Fruit fly (Drosophila melanogaster): ENCODE measurements around the gene CG46025.
A peak's percentile ranks its signal among the peaks of the same experiment; 100 is the strongest.

The CG46025 gene

dm6 chr2L:7813357-7813756 is 59.4 kb downstream of the CG46025 start (continued):
- TF ChIP-seq NC2α (GFP tag; optimal IDR thresholded peaks at IDR 0.05) (peak; percentile 42), ken (GFP tag; IDR thresholded peaks at IDR 0.05) (no peak), ssp (GFP tag; IDR thresholded peaks at IDR 0.05) (no peak), dmrt99B (tag; optimal IDR thresholded peaks at IDR 0.05) (peak; percentile 43), Pdp1 (GFP tag; optimal IDR thresholded peaks at IDR 0.05) (peak in 1 of 2 experiments; percentile 21), CG7963 (GFP tag; IDR thresholded peaks at IDR 0.05; ENCODE audit: partially characterized antibody) (no peak), wdn (GFP tag; IDR thresholded peaks at IDR 0.05) (peak; percentile 37; the same call in 1 of the 2 replicates), cas (GFP tag; IDR thresholded peaks at IDR 0.05) (no peak), ewg (GFP tag; optimal IDR thresholded peaks at IDR 0.05) (no peak), peb (GFP tag; IDR thresholded peaks at IDR 0.05) (no peak), CG12071 (GFP tag; optimal IDR thresholded peaks at IDR 0.05) (peak; percentile 75), CG9797 (GFP tag; optimal IDR thresholded peaks at IDR 0.05) (no peak), CrebB (tag; optimal IDR thresholded peaks at IDR 0.05) (peak; percentile 50), hkb (optimal IDR thresholded peaks at IDR 0.05) (no peak), hkb (GFP tag; IDR thresholded peaks at IDR 0.05) (no peak), CG3281 (GFP tag; optimal IDR thresholded peaks at IDR 0.05) (peak; percentile 75), CG8281 (tag; optimal IDR thresholded peaks at IDR 0.05) (peak; percentile 42), CG8290 (GFP tag; optimal IDR thresholded peaks at IDR 0.05) (no peak), CG8290 (tag; optimal IDR thresholded peaks at IDR 0.05) (peak in 1 of 2 experiments; percentile 85), CG6683 (GFP tag; optimal IDR thresholded peaks at IDR 0.05) (peak; percentile 62), Fer1 (GFP tag; optimal IDR thresholded peaks at IDR 0.05) (peak; percentile 79), mirr (GFP tag; optimal IDR thresholded peaks at IDR 0.05) (peak; percentile 93), ara (GFP tag; IDR thresholded peaks at IDR 0.05) (peak; percentile 56; the same call in 1 of the 2 replicates), CG12299 (tag; optimal IDR thresholded peaks at IDR 0.05) (peak; percentile 76), Xrp1 (GFP tag; IDR thresholded peaks at IDR 0.05) (peak; percentile 62), CG4282 (GFP tag; optimal IDR thresholded peaks at IDR 0.05) (peak; percentile 1), sr (GFP tag; IDR thresholded peaks at IDR 0.05) (no peak), stc (GFP tag; IDR thresholded peaks at IDR 0.05) (no peak; the same call in 1 of the 2 replicates), HLH54F (GFP tag; optimal IDR thresholded peaks at IDR 0.05) (no peak), CG32532 (GFP tag; IDR thresholded peaks at IDR 0.05) (peak; percentile 33; the same call in 1 of the 2 replicates), odd (GFP tag; optimal IDR thresholded peaks at IDR 0.05) (peak; percentile 54), CG13296 (GFP tag; optimal IDR thresholded peaks at IDR 0.05) (peak; percentile 83), nerfin-1 (tag; optimal IDR thresholded peaks at IDR 0.05) (peak; percentile 45), CG2120 (GFP tag; optimal IDR thresholded peaks at IDR 0.05) (peak; percentile 30), shn (GFP tag; optimal IDR thresholded peaks at IDR 0.05) (no peak), eyg (GFP tag; optimal IDR thresholded peaks at IDR 0.05) (peak; percentile 70), CG4617 (GFP tag; optimal IDR thresholded peaks at IDR 0.05; ENCODE audit: borderline replicate concordance) (no peak), Kr (GFP tag; optimal IDR thresholded peaks at IDR 0.05) (no peak), CG11723 (GFP tag; optimal IDR thresholded peaks at IDR 0.05) (peak; percentile 13), Drgx (GFP tag; IDR thresholded peaks at IDR 0.05) (no peak), cg (GFP tag; optimal IDR thresholded peaks at IDR 0.05) (peak; percentile 65), CG7271 (tag; optimal IDR thresholded peaks at IDR 0.05) (no peak), en (GFP tag; optimal IDR thresholded peaks at IDR 0.05) (no peak), CG16813 (GFP tag; IDR thresholded peaks at IDR 0.05; ENCODE audit: partially characterized antibody) (no peak), sug (tag; optimal IDR thresholded peaks at IDR 0.05) (peak; percentile 70), slp2 (GFP tag; optimal IDR thresholded peaks at IDR 0.05) (no peak), CG17612 (GFP tag; IDR thresholded peaks at IDR 0.05) (no peak), CG2202 (tag; optimal IDR thresholded peaks at IDR 0.05) (no peak), CG11504 (tag; optimal IDR thresholded peaks at IDR 0.05) (no peak), CG12155 (GFP tag; optimal IDR thresholded peaks at IDR 0.05) (no peak), schlank (tag; optimal IDR thresholded peaks at IDR 0.05) (peak; percentile 36), CG10543 (GFP tag; optimal IDR thresholded peaks at IDR 0.05) (peak; percentile 86)

Data from whole organism, embryonic.